Worm (Caenorhabditis elegans) whole organism, L1 larva: ENCODE data around the gene fbxa-22.

Experiments
- C04F5.9 ChIP-seq: sonication (generic microtip); optimal IDR thresholded peaks from 2 replicates; lab custom pipeline; 2016; ENCODE audit warnings: missing genetic modification characterization, missing compliant biosample characterization
- F16B12.6 ChIP-seq: fragments of 150-350 bp; optimal IDR thresholded peaks from 2 replicates; lab custom pipeline; 2014; ENCODE audit warnings: missing biosample characterization, missing genetic modification characterization
- aha-1 ChIP-seq: fragments of 150-350 bp; optimal IDR thresholded peaks from 2 replicates; lab custom pipeline; 2014; ENCODE audit warnings: missing biosample characterization, missing genetic modification characterization
- blmp-1 ChIP-seq: fragments of 150-350 bp; optimal IDR thresholded peaks from 2 replicates; lab custom pipeline; 2014; ENCODE audit warnings: missing biosample characterization, missing genetic modification characterization
- ceh-63 ChIP-seq: fragments of 200-800 bp; sonication (Bioruptor generic); optimal IDR thresholded peaks from 2 replicates; lab custom pipeline; 2018; ENCODE audit warnings: mild to moderate bottlenecking, missing genetic modification characterization, missing compliant biosample characterization
- ceh-82 ChIP-seq, 3 experiments: fragments of 150-350 bp in 1 of 3; sonication (generic microtip) in 2 of 3; optimal IDR thresholded peaks; 2 replicates each; lab custom pipeline; 2014 to 2017; ENCODE audit warnings: missing biosample characterization in 3 of 3, missing genetic modification characterization in 3 of 3
- ceh-88 ChIP-seq: fragments of 200-800 bp; sonication (Bioruptor generic); IDR thresholded peaks from 2 replicates; pipeline ENCODE4 v1.3.6; 2022; ENCODE audit warnings: missing genetic modification characterization, missing compliant biosample characterization
- dpl-1 ChIP-seq, 3 experiments: fragments of 150-350 bp in 2 of 3; sonication (generic microtip) in 1 of 3; optimal IDR thresholded peaks; 2 replicates each; lab custom pipeline; 2014 to 2017; ENCODE audit warnings: missing biosample characterization in 3 of 3, missing genetic modification characterization in 3 of 3, missing genetic modification reagents in 3 of 3
- dsc-1 ChIP-seq: sonication (generic microtip); optimal IDR thresholded peaks from 2 replicates; lab custom pipeline; 2016; ENCODE audit warnings: mild to moderate bottlenecking, missing genetic modification characterization, missing compliant biosample characterization
- efl-1 ChIP-seq, 4 experiments: fragments of 150-350 bp; optimal IDR thresholded peaks in 3 of 4; peaks in 1 of 4; 1 replicate in 1 of 4; 2 replicates in 3 of 4; lab custom pipeline; 2014; ENCODE audit warnings: missing biosample characterization in 2 of 4, missing genetic modification characterization in 2 of 4, missing genetic modification reagents in 2 of 4
- egl-13 ChIP-seq: sonication (generic microtip); optimal IDR thresholded peaks from 2 replicates; lab custom pipeline; 2016; ENCODE audit warnings: missing genotype, missing genetic modification reagents, missing genetic modification characterization, missing compliant biosample characterization
- ets-5 ChIP-seq: fragments of 200-800 bp; sonication (Bioruptor generic); IDR thresholded peaks from 2 replicates; pipeline ENCODE4 v1.3.6; 2022; ENCODE audit warnings: missing genetic modification characterization, missing compliant biosample characterization
- fos-1 ChIP-seq: fragments of 150-350 bp; optimal IDR thresholded peaks from 2 replicates; lab custom pipeline; 2014; ENCODE audit warnings: missing biosample characterization, missing genetic modification characterization
- grh-1 ChIP-seq: fragments of 200-800 bp; sonication (Bioruptor generic); IDR thresholded peaks from 2 replicates; pipeline ENCODE4 v1.3.6; 2022; ENCODE audit warnings: missing genetic modification reagents, missing genetic modification characterization, missing compliant biosample characterization
- isw-1 ChIP-seq: fragments of 200-800 bp; sonication (Bioruptor generic); IDR thresholded peaks from 2 replicates; pipeline ENCODE4 v1.3.6; 2022; ENCODE audit warnings: missing genetic modification characterization, missing compliant biosample characterization
- jun-1 ChIP-seq: fragments of 150-350 bp; optimal IDR thresholded peaks from 2 replicates; lab custom pipeline; 2014; ENCODE audit warnings: missing biosample characterization, missing genetic modification reagents, missing genetic modification characterization
- lin-14 ChIP-seq: fragments of 200-800 bp; sonication (Bioruptor generic); optimal IDR thresholded peaks from 2 replicates; lab custom pipeline; 2018; ENCODE audit warnings: mild to moderate bottlenecking, missing genetic modification characterization, moderate library complexity, missing compliant biosample characterization
- lin-15B ChIP-seq: fragments of 150-350 bp; sonication (generic microtip); optimal IDR thresholded peaks from 3 replicates; lab custom pipeline; 2014; ENCODE audit warnings: missing biosample characterization, missing genetic modification characterization
- lin-39 ChIP-seq: fragments of 150-350 bp; optimal IDR thresholded peaks from 2 replicates; lab custom pipeline; 2014; ENCODE audit warnings: missing biosample characterization, missing genetic modification reagents, missing genetic modification characterization
- lsy-2 ChIP-seq, 2 experiments: fragments of 150-350 bp; optimal IDR thresholded peaks; 2 replicates each; lab custom pipeline; 2014; ENCODE audit warnings: missing biosample characterization in 2 of 2, missing genetic modification characterization in 2 of 2
- mab-9 ChIP-seq: fragments of 200-800 bp; sonication (Bioruptor generic); IDR thresholded peaks from 2 replicates; pipeline ENCODE4 v1.3.6; 2022; ENCODE audit warnings: missing genetic modification reagents, missing genetic modification characterization, missing compliant biosample characterization
- mdl-1 ChIP-seq, 2 experiments: fragments of 150-350 bp; optimal IDR thresholded peaks; 2 replicates each; lab custom pipeline; 2014 to 2017; ENCODE audit warnings: missing biosample characterization in 2 of 2, missing genetic modification characterization in 2 of 2, inconsistent platforms in 1 of 2
- mep-1 ChIP-seq: fragments of 150-350 bp; optimal IDR thresholded peaks from 2 replicates; lab custom pipeline; 2014; ENCODE audit warnings: missing biosample characterization, missing genetic modification characterization
- nhr-237 ChIP-seq: fragments of 150-350 bp; optimal IDR thresholded peaks from 2 replicates; lab custom pipeline; 2014; ENCODE audit warnings: missing biosample characterization, missing genetic modification characterization
- nhr-28 ChIP-seq: fragments of 150-350 bp; optimal IDR thresholded peaks from 2 replicates; lab custom pipeline; 2014; ENCODE audit warnings: missing biosample characterization, missing genetic modification characterization
- nhr-47 ChIP-seq: sonication (generic microtip); optimal IDR thresholded peaks from 2 replicates; lab custom pipeline; 2016; ENCODE audit warnings: mild to moderate bottlenecking, missing genetic modification characterization, moderate library complexity, missing compliant biosample characterization
- nhr-76 ChIP-seq: sonication (generic microtip); optimal IDR thresholded peaks from 2 replicates; lab custom pipeline; 2017; ENCODE audit warnings: missing biosample characterization, missing genetic modification characterization
- nhr-77 ChIP-seq: fragments of 150-350 bp; optimal IDR thresholded peaks from 2 replicates; lab custom pipeline; 2014; ENCODE audit warnings: missing biosample characterization, missing genetic modification characterization
- nhr-84 ChIP-seq: sonication (generic microtip); optimal IDR thresholded peaks from 2 replicates; lab custom pipeline; 2017; ENCODE audit warnings: missing biosample characterization, missing genetic modification characterization
- pag-3 ChIP-seq: sonication (generic microtip); optimal IDR thresholded peaks from 2 replicates; lab custom pipeline; 2017; ENCODE audit warnings: missing genetic modification characterization, mild to moderate bottlenecking, missing compliant biosample characterization, antibody characterized with exemption, borderline replicate concordance; ENCODE audit not compliant: insufficient read depth
- rnt-1 ChIP-seq: sonication (generic microtip); optimal IDR thresholded peaks from 2 replicates; lab custom pipeline; 2016; ENCODE audit warnings: mild to moderate bottlenecking, missing genetic modification characterization, moderate library complexity, missing compliant biosample characterization
- snpc-4 ChIP-seq: fragments of 150-350 bp; optimal IDR thresholded peaks from 2 replicates; lab custom pipeline; 2014; ENCODE audit warnings: missing biosample characterization, missing genetic modification characterization
- snu-23 ChIP-seq: sonication (generic microtip); optimal IDR thresholded peaks from 2 replicates; lab custom pipeline; 2016; ENCODE audit warnings: missing genetic modification characterization, missing compliant biosample characterization
- sptf-1 ChIP-seq: fragments of 150-350 bp; optimal IDR thresholded peaks from 2 replicates; lab custom pipeline; 2014; ENCODE audit warnings: missing biosample characterization, missing genetic modification characterization
- sup-37 ChIP-seq: fragments of 200-800 bp; sonication (Bioruptor generic); optimal IDR thresholded peaks from 2 replicates; lab custom pipeline; 2018; ENCODE audit warnings: mild to moderate bottlenecking, missing genetic modification characterization, missing compliant biosample characterization
- tlp-1 ChIP-seq: fragments of 150-350 bp; optimal IDR thresholded peaks from 2 replicates; lab custom pipeline; 2014; ENCODE audit warnings: missing biosample characterization, missing genetic modification characterization
- unc-62 ChIP-seq: fragments of 150-350 bp; optimal IDR thresholded peaks from 2 replicates; lab custom pipeline; 2014; ENCODE audit warnings: missing biosample characterization, missing genetic modification reagents, missing genetic modification characterization
- unc-86 ChIP-seq: sonication (generic microtip); optimal IDR thresholded peaks from 2 replicates; lab custom pipeline; 2016; ENCODE audit warnings: missing genetic modification characterization, missing compliant biosample characterization
- zag-1 ChIP-seq: fragments of 150-350 bp; optimal IDR thresholded peaks from 2 replicates; lab custom pipeline; 2014; ENCODE audit warnings: missing biosample characterization, missing genetic modification characterization
- ztf-4 ChIP-seq: fragments of 150-350 bp; optimal IDR thresholded peaks from 2 replicates; lab custom pipeline; 2014; ENCODE audit warnings: missing biosample characterization, missing genetic modification characterization

fbxa-22 gene

DNA sequence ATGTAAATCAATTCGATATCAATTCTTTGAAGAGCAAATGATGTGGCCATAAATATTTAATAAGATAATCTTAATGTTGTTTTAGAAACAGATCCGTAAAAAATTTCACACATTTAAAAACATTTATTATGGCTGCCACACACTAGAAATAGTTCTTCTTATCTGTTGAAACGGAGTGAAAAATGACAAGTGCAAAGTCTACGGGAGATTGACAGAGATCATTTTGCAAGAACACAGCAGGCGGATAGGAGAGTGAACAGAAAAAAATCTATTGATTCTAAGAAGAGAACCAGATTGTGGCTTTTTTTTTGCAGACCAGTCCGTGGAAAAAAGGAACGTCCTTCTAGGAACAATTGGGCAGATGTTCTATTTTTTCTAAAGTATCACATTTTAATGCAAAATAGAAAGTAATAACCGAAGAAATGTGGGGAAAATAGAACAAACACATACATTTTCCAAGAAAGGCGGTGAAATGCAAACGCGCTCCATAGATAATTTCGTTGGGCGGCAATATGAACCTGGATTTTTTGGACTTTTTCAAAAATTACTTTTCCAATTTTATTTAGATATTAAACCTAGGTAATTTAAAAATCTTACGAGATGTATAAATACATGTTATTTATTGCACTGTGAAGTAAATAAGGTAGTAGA is 36.9 kb upstream of the fbxa-22 start (continued):
- TF ChIP-seq pag-3 (no peak), isw-1 (GFP tag; lab: Robert Waterston, UW) (no peak), aha-1 (tag; lab: Kevin White, UChicago) (no peak), nhr-237 (tag; lab: Kevin White, UChicago) (no peak), dpl-1 (GFP tag; optimal IDR thresholded peaks at IDR 0.05; lab: Kevin White, UChicago) (peak; percentile 61 to 81 (median 73)), jun-1 (no peak), mab-9 (GFP tag; lab: Robert Waterston, UW) (no peak), efl-1 (optimal IDR thresholded peaks at IDR 0.05; lab: Kevin White, UChicago) (peak; percentile 55 to 70), efl-1 (GFP tag; optimal IDR thresholded peaks at IDR 0.05 in 1 of 2; lab: Kevin White, UChicago) (peak; percentile 78 to 97), lin-39 (tag; lab: Kevin White, UChicago) (no peak), ceh-63 (no peak), nhr-28 (no peak), mdl-1 (tag; optimal IDR thresholded peaks at IDR 0.05; lab: Kevin White, UChicago) (no peak), ztf-4 (tag; lab: Kevin White, UChicago) (no peak), nhr-77 (tag; lab: Kevin White, UChicago) (no peak), zag-1 (tag; lab: Kevin White, UChicago) (no peak), C04F5.9 (no peak), ceh-82 (tag; optimal IDR thresholded peaks at IDR 0.05; lab: Kevin White, UChicago) (no peak), egl-13 (tag; lab: Kevin White, UChicago) (no peak)

DNA sequence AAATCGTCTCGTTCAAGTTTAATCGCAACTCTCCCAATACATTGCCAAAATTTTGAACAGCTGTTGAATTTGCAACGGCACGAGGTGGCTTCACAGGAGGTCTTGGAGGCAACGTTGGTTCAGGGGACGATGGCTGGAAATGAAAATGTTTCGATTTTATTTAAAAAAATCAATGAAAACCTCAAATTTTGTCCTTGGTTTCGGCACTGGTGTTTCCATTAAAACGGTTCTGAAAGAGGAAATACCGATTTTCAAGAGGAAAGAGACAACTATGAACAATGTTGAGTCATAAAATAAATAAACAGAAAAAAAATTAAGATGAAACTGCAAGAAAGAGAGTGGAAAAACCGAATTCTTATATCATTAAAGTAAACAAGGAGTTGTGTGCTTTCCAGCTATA is 31.4 kb upstream of the fbxa-22 start, which contains the start of gene F23H11.4:
Gene F23H11.4 (minus strand): TSS at position 229 of the 400 bp plus-strand sequence.
- TF ChIP-seq sptf-1 (tag; lab: Kevin White, UChicago) (no peak), efl-1 (optimal IDR thresholded peaks at IDR 0.05; lab: Kevin White, UChicago) (no peak), efl-1 (GFP tag; optimal IDR thresholded peaks at IDR 0.05 in 1 of 2; lab: Kevin White, UChicago) (peak in 1 of 2 experiments; percentile 71)

DNA sequence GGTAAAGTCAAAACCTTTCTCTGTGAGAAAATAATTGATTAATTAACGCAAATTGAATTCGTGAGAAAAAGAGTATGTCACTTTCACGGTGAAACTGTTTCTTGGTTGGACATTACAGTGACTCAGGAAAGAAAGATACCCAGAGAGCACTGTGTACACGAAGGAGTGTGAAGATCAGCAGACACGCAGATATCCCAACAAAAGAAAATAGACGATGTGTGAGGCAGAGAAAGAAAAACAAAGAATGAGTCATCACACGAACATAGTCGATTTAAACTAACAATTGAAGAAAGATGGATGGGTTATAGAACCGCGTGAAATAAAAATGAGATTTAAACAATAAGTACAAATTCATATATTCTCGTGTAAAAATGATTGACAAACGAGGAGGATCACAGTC is 30.7 kb upstream of the fbxa-22 start:
- TF ChIP-seq ztf-4 (tag; lab: Kevin White, UChicago) (no peak), tlp-1 (tag; lab: Kevin White, UChicago) (no peak), fos-1 (peak; percentile 94), dpl-1 (GFP tag; optimal IDR thresholded peaks at IDR 0.05; lab: Kevin White, UChicago) (no peak), F16B12.6 (tag; lab: Kevin White, UChicago) (no peak), ets-5 (no peak), ceh-82 (tag; optimal IDR thresholded peaks at IDR 0.05; lab: Kevin White, UChicago) (no peak), nhr-47 (tag; lab: Kevin White, UChicago) (no peak), lsy-2 (tag; optimal IDR thresholded peaks at IDR 0.05; lab: Kevin White, UChicago) (peak in 1 of 2 experiments; percentile 45), efl-1 (optimal IDR thresholded peaks at IDR 0.05; lab: Kevin White, UChicago) (peak; percentile 6 to 49), efl-1 (GFP tag; optimal IDR thresholded peaks at IDR 0.05 in 1 of 2; lab: Kevin White, UChicago) (peak in 1 of 2 experiments; percentile 7), nhr-76 (no peak), snpc-4 (tag; lab: Kevin White, UChicago) (no peak), jun-1 (peak; percentile 71), blmp-1 (tag; lab: Kevin White, UChicago) (peak; percentile 61), lin-14 (GFP tag; lab: Kevin White, UChicago) (peak; percentile 36), mep-1 (no peak), nhr-84 (tag; lab: Kevin White, UChicago) (no peak), ceh-88 (no peak), lin-15B (tag; lab: Kevin White, UChicago) (no peak), sup-37 (no peak), dsc-1 (tag; lab: Kevin White, UChicago) (no peak), snu-23 (GFP tag; lab: Kevin White, UChicago) (peak; percentile 5), grh-1 (GFP tag; lab: Robert Waterston, UW) (no peak), rnt-1 (tag; lab: Kevin White, UChicago) (no peak), unc-86 (no peak), unc-62 (GFP tag; lab: Kevin White, UChicago) (no peak)
- TF ChIP-seq, all 84 proteins: peak for 7
